Worm (Caenorhabditis elegans) whole organism, late embryonic: ENCODE data around the gene bbs-4.

Experiments used
- C38D4.7 ChIP-seq: fragments of 200-800 bp; sonication (Bioruptor generic); optimal IDR thresholded peaks from 2 replicates; lab custom pipeline; 2018; ENCODE audit warnings: mild to moderate bottlenecking, missing genetic modification characterization, moderate library complexity, missing compliant biosample characterization
- F13H6.1 ChIP-seq: sonication (generic microtip); optimal IDR thresholded peaks from 2 replicates; lab custom pipeline; 2016; ENCODE audit warnings: missing genetic modification characterization, missing compliant biosample characterization
- K09A11.1 ChIP-seq: sonication (generic microtip); optimal IDR thresholded peaks from 2 replicates; lab custom pipeline; 2017; ENCODE audit warnings: antibody characterized with exemption, mild to moderate bottlenecking, missing genetic modification characterization, missing compliant biosample characterization; ENCODE audit not compliant: insufficient read depth
- T23F11.4 ChIP-seq: fragments of 200-800 bp; sonication (Bioruptor generic); optimal IDR thresholded peaks from 2 replicates; lab custom pipeline; 2018; ENCODE audit warnings: mild to moderate bottlenecking, missing genetic modification characterization, missing compliant biosample characterization
- Y22D7AL.16 ChIP-seq: sonication (generic microtip); optimal IDR thresholded peaks from 2 replicates; lab custom pipeline; 2016; ENCODE audit warnings: missing genetic modification characterization, missing compliant biosample characterization
- ahr-1 ChIP-seq: sonication (generic microtip); optimal IDR thresholded peaks from 2 replicates; lab custom pipeline; 2016; ENCODE audit warnings: missing genetic modification characterization, missing compliant biosample characterization
- ceh-14 ChIP-seq: sonication (generic microtip); optimal IDR thresholded peaks from 2 replicates; lab custom pipeline; 2016; ENCODE audit warnings: missing genotype, missing genetic modification characterization, missing compliant biosample characterization
- ceh-18 ChIP-seq: sonication (generic microtip); optimal IDR thresholded peaks from 2 replicates; lab custom pipeline; 2016; ENCODE audit warnings: missing genetic modification characterization, missing compliant biosample characterization
- ceh-19 ChIP-seq: fragments of 200-800 bp; sonication (Bioruptor generic); optimal IDR thresholded peaks from 2 replicates; lab custom pipeline; 2018; ENCODE audit warnings: mild to moderate bottlenecking, missing genetic modification characterization, missing compliant biosample characterization
- ceh-22 ChIP-seq: sonication (generic microtip); optimal IDR thresholded peaks from 2 replicates; lab custom pipeline; 2017; ENCODE audit warnings: missing biosample characterization, missing genetic modification characterization
- ceh-24 ChIP-seq: sonication (generic microtip); optimal IDR thresholded peaks from 2 replicates; lab custom pipeline; 2016; ENCODE audit warnings: mild to moderate bottlenecking, missing genetic modification characterization, missing compliant biosample characterization
- ceh-31 ChIP-seq: sonication (generic microtip); optimal IDR thresholded peaks from 2 replicates; lab custom pipeline; 2016; ENCODE audit warnings: missing genetic modification characterization, missing compliant biosample characterization
- ceh-45 ChIP-seq: fragments of 200-800 bp; sonication (Bioruptor generic); IDR thresholded peaks from 2 replicates; pipeline ENCODE4 v1.3.6; 2022; ENCODE audit warnings: missing genetic modification reagents, missing genetic modification characterization, missing compliant biosample characterization
- ceh-48 ChIP-seq: sonication (generic microtip); optimal IDR thresholded peaks from 2 replicates; lab custom pipeline; 2016; ENCODE audit warnings: missing genetic modification characterization, inconsistent platforms, missing compliant biosample characterization
- dve-1 ChIP-seq: sonication (generic microtip); optimal IDR thresholded peaks from 2 replicates; lab custom pipeline; 2017; ENCODE audit warnings: antibody characterized with exemption, mild to moderate bottlenecking, missing genetic modification characterization, missing compliant biosample characterization
- elt-2 ChIP-seq: sonication (generic microtip); optimal IDR thresholded peaks from 2 replicates; lab custom pipeline; 2016; ENCODE audit warnings: missing genetic modification reagents, missing genetic modification characterization, missing compliant biosample characterization
- elt-4 ChIP-seq: sonication (generic microtip); optimal IDR thresholded peaks from 2 replicates; lab custom pipeline; 2016; ENCODE audit warnings: missing genetic modification characterization, missing compliant biosample characterization
- ets-4 ChIP-seq: sonication (generic microtip); optimal IDR thresholded peaks from 2 replicates; lab custom pipeline; 2016; ENCODE audit warnings: missing genetic modification characterization, missing compliant biosample characterization
- fax-1 ChIP-seq: sonication (generic microtip); optimal IDR thresholded peaks from 2 replicates; lab custom pipeline; 2016; ENCODE audit warnings: missing genotype, missing genetic modification characterization, missing compliant biosample characterization
- fkh-6 ChIP-seq: sonication (generic microtip); optimal IDR thresholded peaks from 2 replicates; lab custom pipeline; 2016; ENCODE audit warnings: missing genetic modification characterization, missing compliant biosample characterization
- hlh-15 ChIP-seq: sonication (generic microtip); optimal IDR thresholded peaks from 2 replicates; lab custom pipeline; 2016; ENCODE audit warnings: missing genetic modification characterization, missing compliant biosample characterization
- hlh-30 ChIP-seq: sonication (generic microtip); optimal IDR thresholded peaks from 2 replicates; lab custom pipeline; 2017; ENCODE audit warnings: antibody characterized with exemption, missing genetic modification characterization, missing compliant biosample characterization; ENCODE audit not compliant: insufficient read depth
- hlh-6 ChIP-seq: sonication (generic microtip); optimal IDR thresholded peaks from 2 replicates; lab custom pipeline; 2016; ENCODE audit warnings: missing genotype, missing genetic modification characterization, missing compliant biosample characterization
- hlh-8 ChIP-seq: sonication (generic microtip); optimal IDR thresholded peaks from 2 replicates; lab custom pipeline; 2016; ENCODE audit warnings: missing genotype, missing genetic modification characterization, missing compliant biosample characterization
- lin-11 ChIP-seq: fragments of 200-800 bp; sonication (Bioruptor generic); optimal IDR thresholded peaks from 2 replicates; lab custom pipeline; 2018; ENCODE audit warnings: mild to moderate bottlenecking, missing genetic modification characterization, missing compliant biosample characterization
- nfya-1 ChIP-seq: sonication (generic microtip); optimal IDR thresholded peaks from 2 replicates; lab custom pipeline; 2017; ENCODE audit warnings: missing genetic modification characterization, mild to moderate bottlenecking, missing compliant biosample characterization, antibody characterized with exemption, moderate library complexity
- nhr-11 ChIP-seq: fragments of 150-350 bp; optimal IDR thresholded peaks from 2 replicates; lab custom pipeline; 2014; ENCODE audit warnings: missing biosample characterization, missing genetic modification characterization
- npax-4 ChIP-seq: sonication (generic microtip); optimal IDR thresholded peaks from 2 replicates; lab custom pipeline; 2016; ENCODE audit warnings: missing genetic modification characterization, missing compliant biosample characterization
- pat-9 ChIP-seq: fragments of 200-800 bp; sonication (Bioruptor generic); optimal IDR thresholded peaks from 2 replicates; lab custom pipeline; 2018; ENCODE audit warnings: mild to moderate bottlenecking, missing genetic modification characterization, moderate library complexity, missing compliant biosample characterization
- pha-2 ChIP-seq: sonication (generic microtip); optimal IDR thresholded peaks from 2 replicates; lab custom pipeline; 2017; ENCODE audit warnings: mild to moderate bottlenecking, missing genetic modification characterization, missing compliant biosample characterization
- pqm-1 ChIP-seq: sonication (generic microtip); optimal IDR thresholded peaks from 2 replicates; lab custom pipeline; 2016; ENCODE audit warnings: missing genetic modification characterization, missing compliant biosample characterization
- pros-1 ChIP-seq: fragments of 150-350 bp; optimal IDR thresholded peaks from 2 replicates; lab custom pipeline; 2014; ENCODE audit warnings: missing biosample characterization, missing genetic modification reagents, missing genetic modification characterization
- ref-2 ChIP-seq: sonication (generic microtip); optimal IDR thresholded peaks from 2 replicates; lab custom pipeline; 2016; ENCODE audit warnings: missing genetic modification characterization, missing compliant biosample characterization
- rnt-1 ChIP-seq: sonication (generic microtip); optimal IDR thresholded peaks from 2 replicates; lab custom pipeline; 2016; ENCODE audit warnings: missing genetic modification characterization, missing compliant biosample characterization
- sdc-2 ChIP-seq: sonication (generic microtip); optimal IDR thresholded peaks from 2 replicates; lab custom pipeline; 2016; ENCODE audit warnings: missing genotype, missing genetic modification characterization, missing compliant biosample characterization
- sox-2 ChIP-seq: fragments of 200-800 bp; sonication (Bioruptor generic); IDR thresholded peaks from 2 replicates; pipeline ENCODE4 v1.3.6; 2022; ENCODE audit warnings: missing genetic modification reagents, missing genetic modification characterization, missing compliant biosample characterization
- syd-9 ChIP-seq: sonication (generic microtip); optimal IDR thresholded peaks from 2 replicates; lab custom pipeline; 2016; ENCODE audit warnings: mild to moderate bottlenecking, missing genetic modification characterization, moderate library complexity, missing compliant biosample characterization
- tbx-2 ChIP-seq: sonication (generic microtip); optimal IDR thresholded peaks from 2 replicates; lab custom pipeline; 2016; ENCODE audit warnings: missing genetic modification characterization, missing compliant biosample characterization
- ttx-3 ChIP-seq: sonication (generic microtip); optimal IDR thresholded peaks from 2 replicates; lab custom pipeline; 2016; ENCODE audit warnings: missing genetic modification reagents, missing genetic modification characterization, missing compliant biosample characterization
- unc-3 ChIP-seq, 2 experiments: fragments of 200-800 bp in 1 of 2; sonication (Bioruptor generic) in 1 of 2; sonication (generic microtip) in 1 of 2; conservative IDR thresholded peaks in 1 of 2; optimal IDR thresholded peaks in 1 of 2; 2 replicates each; pipeline versions ENCODE4 v1.3.6 to Lab custom; 2016 to 2022; ENCODE audit warnings: missing compliant biosample characterization in 2 of 2, missing genetic modification characterization in 2 of 2, missing genetic modification reagents in 1 of 2
- unc-42 ChIP-seq: sonication (generic microtip); optimal IDR thresholded peaks from 2 replicates; lab custom pipeline; 2016; ENCODE audit warnings: missing genotype, missing genetic modification characterization, missing compliant biosample characterization
- unc-55 ChIP-seq: sonication (generic microtip); optimal IDR thresholded peaks from 2 replicates; lab custom pipeline; 2017; ENCODE audit warnings: missing biosample characterization, missing genetic modification reagents, missing genetic modification characterization
- unc-86 ChIP-seq: sonication (generic microtip); optimal IDR thresholded peaks from 2 replicates; lab custom pipeline; 2016; ENCODE audit warnings: missing genetic modification characterization, missing compliant biosample characterization
- zip-5 ChIP-seq: sonication (generic microtip); optimal IDR thresholded peaks from 2 replicates; lab custom pipeline; 2016; ENCODE audit warnings: missing genetic modification characterization, missing compliant biosample characterization
- ztf-16 ChIP-seq: sonication (generic microtip); optimal IDR thresholded peaks from 2 replicates; lab custom pipeline; 2017; ENCODE audit warnings: missing genetic modification characterization, missing compliant biosample characterization

bbs-4 gene

ce11 chrIII:9629855-9630254 is 17.9 kb upstream of the bbs-4 start, which contains the start of gene rpac-19 (continued):
- TF ChIP-seq elt-4 (tag; lab: Kevin White, UChicago) (no peak), fax-1 (peak; percentile 34), ref-2 (tag; lab: Kevin White, UChicago) (peak; percentile 55), pros-1 (tag; lab: Kevin White, UChicago) (no peak), pha-2 (peak; percentile 65), ceh-24 (tag; lab: Kevin White, UChicago) (no peak), nhr-11 (tag; lab: Kevin White, UChicago) (peak; percentile 51), elt-2 (peak; percentile 75), rnt-1 (no peak), unc-55 (no peak), syd-9 (tag; lab: Kevin White, UChicago) (no peak), ceh-18 (tag; lab: Kevin White, UChicago) (no peak), npax-4 (tag; lab: Kevin White, UChicago) (no peak), fkh-6 (tag; lab: Kevin White, UChicago) (no peak), ceh-31 (tag; lab: Kevin White, UChicago) (peak; percentile 34), zip-5 (tag; lab: Kevin White, UChicago) (peak; percentile 29), K09A11.1 (tag; lab: Kevin White, UChicago) (no peak), sdc-2 (tag; lab: Kevin White, UChicago) (peak; percentile 59), ets-4 (tag; lab: Kevin White, UChicago) (no peak), sox-2 (GFP tag; lab: Robert Waterston, UW) (no peak), nfya-1 (tag; lab: Kevin White, UChicago) (peak; percentile 67), F13H6.1 (peak; percentile 46), C38D4.7 (GFP tag; lab: Kevin White, UChicago) (peak; percentile 52), tbx-2 (tag; lab: Kevin White, UChicago) (peak; percentile 70)

- TF ChIP-seq dve-1 (tag; lab: Kevin White, UChicago) (no peak), hlh-8 (no peak), F13H6.1 (no peak), unc-3 (GFP tag; conservative IDR thresholded peaks at IDR 0.05; lab: Robert Waterston, UW) (no peak), unc-3 (tag; optimal IDR thresholded peaks at IDR 0.05; lab: Kevin White, UChicago) (no peak), zip-5 (tag; lab: Kevin White, UChicago) (no peak), ceh-48 (tag; lab: Kevin White, UChicago) (no peak), ceh-45 (GFP tag; lab: Robert Waterston, UW) (no peak), hlh-15 (tag; lab: Kevin White, UChicago) (no peak), hlh-6 (tag; lab: Kevin White, UChicago) (no peak), ztf-16 (no peak), lin-11 (tag; lab: Kevin White, UChicago) (no peak), T23F11.4 (GFP tag; lab: Kevin White, UChicago) (no peak), rnt-1 (no peak), fax-1 (no peak), pqm-1 (no peak), unc-86 (tag; lab: Kevin White, UChicago) (no peak), ceh-14 (tag; lab: Kevin White, UChicago) (no peak), ahr-1 (no peak), ets-4 (tag; lab: Kevin White, UChicago) (no peak), hlh-30 (tag; lab: Kevin White, UChicago) (no peak)
Observed at ce11 chrIII:9629054-9629453, 17.1 kb upstream of the bbs-4 start, which contains the start of gene tbg-1. TSS of gene tbg-1 (minus strand) at chrIII:9629154.

ce11 chrIII:9626602-9627001 is 14.6 kb upstream of the bbs-4 start:
- TF ChIP-seq Y22D7AL.16 (no peak), unc-86 (tag; lab: Kevin White, UChicago) (no peak), npax-4 (tag; lab: Kevin White, UChicago) (no peak), pat-9 (tag; lab: Kevin White, UChicago) (no peak), fkh-6 (tag; lab: Kevin White, UChicago) (no peak), ref-2 (tag; lab: Kevin White, UChicago) (no peak), ceh-18 (tag; lab: Kevin White, UChicago) (no peak), elt-4 (tag; lab: Kevin White, UChicago) (no peak), unc-42 (tag; lab: Kevin White, UChicago) (no peak), ceh-48 (tag; lab: Kevin White, UChicago) (no peak), ceh-22 (tag; lab: Kevin White, UChicago) (no peak), ceh-19 (GFP tag; lab: Kevin White, UChicago) (no peak), zip-5 (tag; lab: Kevin White, UChicago) (no peak), ttx-3 (tag; lab: Kevin White, UChicago) (no peak)
